Worm (Caenorhabditis elegans): ENCODE results near the gene Y75B8A.8.

The Y75B8A.8 gene

DNA sequence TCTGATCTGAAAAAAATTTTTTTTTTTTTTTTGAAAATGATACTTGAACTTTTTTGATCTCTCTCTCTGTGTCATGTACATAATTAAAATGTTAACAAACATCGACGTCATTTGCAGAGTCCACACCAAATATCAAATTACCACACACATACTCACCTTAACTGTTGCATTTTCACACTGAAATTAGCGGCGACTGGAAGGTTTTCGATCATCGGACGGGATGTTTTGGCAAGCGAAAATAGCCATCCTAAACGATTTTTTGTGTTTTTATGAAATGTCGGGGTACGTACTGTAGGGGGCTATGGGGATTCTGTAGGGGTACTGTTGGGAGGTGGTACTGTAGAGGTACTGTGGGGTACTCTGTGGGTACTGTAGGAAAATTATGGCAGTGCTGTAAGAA is 37.6 kb downstream of the Y75B8A.8 start:
- TF ChIP-seq nhr-12 (tag; optimal IDR thresholded peaks at IDR 0.05): no peak
- no peak for TF ChIP-seq nhr-10 (tag; optimal IDR thresholded peaks at IDR 0.05)
- TF ChIP-seq gmeb-1 (tag; optimal IDR thresholded peaks at IDR 0.05): no peak
- TF ChIP-seq alr-1 (tag; optimal IDR thresholded peaks at IDR 0.05): no peak
- no peak for TF ChIP-seq Y55F3AM.14 (GFP tag; optimal IDR thresholded peaks at IDR 0.05)
- no peak for TF ChIP-seq mab-5 (tag; optimal IDR thresholded peaks at IDR 0.05)
- TF ChIP-seq lin-39 (tag; optimal IDR thresholded peaks at IDR 0.05): no peak
- TF ChIP-seq lsy-2 (tag; optimal IDR thresholded peaks at IDR 0.05): no peak
- no peak for TF ChIP-seq mdl-1 (tag; optimal IDR thresholded peaks at IDR 0.05)
- TF ChIP-seq fos-1 (tag; optimal IDR thresholded peaks at IDR 0.05): no peak
- TF ChIP-seq nhr-6 (tag; optimal IDR thresholded peaks at IDR 0.05): no peak
- TF ChIP-seq skn-1 (tag; optimal IDR thresholded peaks at IDR 0.05): no peak
- no peak for TF ChIP-seq nhr-21 (tag; optimal IDR thresholded peaks at IDR 0.05)
- no peak for TF ChIP-seq aly-2 (tag; optimal IDR thresholded peaks at IDR 0.05)
- TF ChIP-seq ztf-4 (tag; optimal IDR thresholded peaks at IDR 0.05): no peak
- no peak for TF ChIP-seq snpc-4 (tag; optimal IDR thresholded peaks at IDR 0.05)
- no peak for TF ChIP-seq R02D3.7 (tag; optimal IDR thresholded peaks at IDR 0.05)
- TF ChIP-seq egl-27 (tag; optimal IDR thresholded peaks at IDR 0.05): no peak
- no peak for TF ChIP-seq C34F6.9 (tag; optimal IDR thresholded peaks at IDR 0.05)
- TF ChIP-seq sma-9 (GFP tag; optimal IDR thresholded peaks at IDR 0.05): no peak
- no peak for TF ChIP-seq sma-9 (tag; optimal IDR thresholded peaks at IDR 0.05)

DNA sequence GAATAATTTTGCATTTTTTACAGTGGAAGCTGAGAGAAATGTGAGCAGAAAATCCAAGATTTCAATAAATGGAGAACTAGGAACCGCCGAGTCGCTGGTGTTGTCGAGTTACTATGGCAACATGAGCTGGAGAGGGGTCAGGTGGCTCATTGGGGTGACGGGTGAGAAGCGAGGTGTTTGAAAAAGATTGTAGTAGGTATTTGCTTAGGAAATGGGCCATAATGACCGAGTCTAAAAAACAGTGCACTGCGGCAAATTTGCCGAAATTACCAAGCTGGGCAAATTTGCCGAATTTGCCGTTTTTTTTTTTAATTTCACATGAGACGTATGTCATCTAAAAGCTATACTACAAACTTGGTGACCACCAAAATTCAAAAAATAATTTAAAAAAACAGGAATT is 41.9 kb downstream of the Y75B8A.8 start, which contains the start of gene osm-12:
Gene osm-12, minus strand, starts transcription at position 101 of the 400 bp plus-strand sequence.
- TF ChIP-seq zag-1 (tag; optimal IDR thresholded peaks at IDR 0.05) (no peak), nhr-12 (tag; optimal IDR thresholded peaks at IDR 0.05) (no peak), lin-13 (GFP tag; optimal IDR thresholded peaks at IDR 0.05) (no peak), mdl-1 (tag; optimal IDR thresholded peaks at IDR 0.05) (no peak), F13H6.1 (tag; optimal IDR thresholded peaks at IDR 0.05) (no peak), unc-39 (tag; optimal IDR thresholded peaks at IDR 0.05) (no peak), R02D3.7 (tag; optimal IDR thresholded peaks at IDR 0.05) (no peak), mbf-1 (tag; optimal IDR thresholded peaks at IDR 0.05) (no peak), nhr-11 (tag; optimal IDR thresholded peaks at IDR 0.05) (no peak), dmd-4 (tag; optimal IDR thresholded peaks at IDR 0.05) (no peak), Y55F3AM.14 (GFP tag; optimal IDR thresholded peaks at IDR 0.05) (no peak), skn-1 (tag; optimal IDR thresholded peaks at IDR 0.05) (no peak), lin-39 (tag; optimal IDR thresholded peaks at IDR 0.05) (no peak), nhr-6 (tag; optimal IDR thresholded peaks at IDR 0.05) (no peak), blmp-1 (tag; optimal IDR thresholded peaks at IDR 0.05; ENCODE audit: insufficient read depth) (no peak), C34F6.9 (tag; optimal IDR thresholded peaks at IDR 0.05) (no peak), sem-4 (tag; optimal IDR thresholded peaks at IDR 0.05) (no peak)

DNA sequence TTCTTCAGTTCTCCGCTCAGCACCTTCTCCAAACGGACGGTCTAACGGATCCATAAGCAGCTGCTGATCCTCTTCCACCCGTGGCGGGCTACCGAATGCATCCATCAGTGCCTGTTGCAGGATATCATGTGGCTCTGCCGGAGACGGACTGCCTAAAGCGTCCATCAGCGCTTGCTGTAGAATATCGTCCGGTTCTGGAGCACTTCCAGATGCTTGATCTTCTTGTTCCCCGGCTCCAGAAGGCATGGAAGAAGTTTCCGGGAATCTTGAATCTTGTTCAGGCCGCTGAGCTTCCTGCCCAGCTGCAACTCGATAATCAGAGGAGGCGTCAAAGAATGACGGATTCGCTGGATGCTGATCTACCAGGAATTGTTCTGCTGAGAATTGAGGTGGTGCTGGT is 44.7 kb downstream of the Y75B8A.8 start:
- TF ChIP-seq mdl-1 (tag; optimal IDR thresholded peaks at IDR 0.05): no peak

DNA sequence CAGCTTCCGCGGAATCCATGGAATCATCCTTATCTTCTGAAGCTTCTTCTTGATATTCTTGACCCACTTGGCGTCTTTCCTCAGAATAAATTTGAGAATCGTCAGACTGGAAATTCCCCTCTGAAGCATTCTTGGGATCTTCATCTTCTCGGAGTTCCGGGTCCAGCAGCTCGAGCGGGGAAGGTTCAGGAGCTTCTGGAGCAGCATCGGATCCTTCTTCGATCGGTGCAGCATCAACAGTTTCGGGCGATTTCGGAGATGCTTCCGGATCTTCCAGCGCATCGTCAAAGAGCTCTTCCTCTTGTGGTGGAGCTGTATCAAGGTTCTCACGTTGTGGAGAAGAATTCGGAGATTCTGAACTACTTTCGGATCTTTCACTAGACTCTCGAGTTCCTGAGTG is 47.0 kb downstream of the Y75B8A.8 start:
- TF ChIP-seq crh-2 (tag; optimal IDR thresholded peaks at IDR 0.05) (no peak), C34F6.9 (tag; optimal IDR thresholded peaks at IDR 0.05) (no peak), blmp-1 (tag; optimal IDR thresholded peaks at IDR 0.05; ENCODE audit: insufficient read depth) (no peak), nhr-21 (tag; optimal IDR thresholded peaks at IDR 0.05) (no peak), sma-9 (GFP tag; optimal IDR thresholded peaks at IDR 0.05) (no peak), sma-9 (tag; optimal IDR thresholded peaks at IDR 0.05) (no peak), sem-4 (tag; optimal IDR thresholded peaks at IDR 0.05) (no peak), nhr-6 (tag; optimal IDR thresholded peaks at IDR 0.05) (no peak), lin-39 (tag; optimal IDR thresholded peaks at IDR 0.05) (no peak), ztf-4 (tag; optimal IDR thresholded peaks at IDR 0.05) (no peak), nhr-237 (tag; optimal IDR thresholded peaks at IDR 0.05) (no peak), unc-55 (GFP tag; optimal IDR thresholded peaks at IDR 0.05) (no peak), egl-27 (tag; optimal IDR thresholded peaks at IDR 0.05) (no peak)

DNA sequence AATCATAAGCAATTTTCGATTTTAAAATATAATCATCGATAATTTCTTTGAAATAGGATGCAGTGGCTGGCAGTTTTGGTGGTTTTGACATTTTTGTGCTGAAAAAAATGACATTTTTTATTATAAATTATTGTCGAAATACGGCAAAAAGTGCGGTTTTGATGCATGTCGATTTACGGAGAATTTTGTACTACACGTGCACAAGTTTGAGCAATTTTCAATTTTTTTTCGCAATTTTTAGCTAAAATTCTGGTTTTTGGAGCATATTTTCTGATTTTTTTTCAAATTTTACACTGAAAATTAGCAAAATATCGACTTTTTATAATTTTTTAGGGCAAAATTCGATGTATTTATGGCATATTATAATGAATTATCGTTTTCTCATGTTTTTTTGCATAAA is 55.0 kb downstream of the Y75B8A.8 start, which contains the start of gene Y75B8A.13:
Gene Y75B8A.13, minus strand, starts transcription at position 101 of the 400 bp plus-strand sequence.
- TF ChIP-seq crh-2 (tag; optimal IDR thresholded peaks at IDR 0.05): no peak
- TF ChIP-seq ztf-4 (tag; optimal IDR thresholded peaks at IDR 0.05): no peak
- TF ChIP-seq mbf-1 (tag; optimal IDR thresholded peaks at IDR 0.05): no peak
- TF ChIP-seq ceh-82 (tag; optimal IDR thresholded peaks at IDR 0.05): no peak
- TF ChIP-seq sma-9 (GFP tag; optimal IDR thresholded peaks at IDR 0.05): no peak
- TF ChIP-seq sma-9 (tag; optimal IDR thresholded peaks at IDR 0.05): no peak
- TF ChIP-seq lsy-2 (tag; optimal IDR thresholded peaks at IDR 0.05): no peak
- no peak for TF ChIP-seq peb-1 (tag; optimal IDR thresholded peaks at IDR 0.05)
- no peak for TF ChIP-seq ama-1 (optimal IDR thresholded peaks at IDR 0.05)
- no peak for TF ChIP-seq lin-13 (GFP tag; optimal IDR thresholded peaks at IDR 0.05)
- no peak for TF ChIP-seq skn-1 (tag; optimal IDR thresholded peaks at IDR 0.05)
- no peak for TF ChIP-seq unc-39 (tag; optimal IDR thresholded peaks at IDR 0.05)
- TF ChIP-seq unc-55 (GFP tag; optimal IDR thresholded peaks at IDR 0.05): no peak
- TF ChIP-seq gmeb-1 (tag; optimal IDR thresholded peaks at IDR 0.05): no peak
- no peak for TF ChIP-seq ceh-16 (tag; optimal IDR thresholded peaks at IDR 0.05)
- no peak for TF ChIP-seq nhr-129 (tag; optimal IDR thresholded peaks at IDR 0.05)
- no peak for TF ChIP-seq nhr-77 (tag; optimal IDR thresholded peaks at IDR 0.05)
- TF ChIP-seq snpc-4 (tag; optimal IDR thresholded peaks at IDR 0.05): no peak
